Worm (Caenorhabditis elegans) whole organism, L4 larva: ENCODE data around the gene F54H12.2.
A peak's percentile ranks its signal among the peaks of the same experiment; 100 is the strongest.

ENCODE experiments used
- F49E8.2 ChIP-seq: sonication (generic microtip); optimal IDR thresholded peaks from 2 replicates; lab custom pipeline; 2016; ENCODE audit warnings: missing compliant biosample characterization, mild to moderate bottlenecking, missing genetic modification characterization, borderline replicate concordance
- T20F7.1 ChIP-seq: fragments of 200-800 bp; sonication (Bioruptor generic); optimal IDR thresholded peaks from 2 replicates; lab custom pipeline; 2018; ENCODE audit warnings: mild to moderate bottlenecking, missing genetic modification characterization, missing compliant biosample characterization
- T26A8.4 ChIP-seq: fragments of 200-800 bp; sonication (Bioruptor generic); IDR thresholded peaks from 2 replicates; pipeline ENCODE4 v1.3.6; 2022; ENCODE audit warnings: missing genetic modification characterization, missing compliant biosample characterization
- Y105C5A.15 ChIP-seq: fragments of 200-800 bp; sonication (Bioruptor generic); IDR thresholded peaks from 2 replicates; pipeline ENCODE4 v1.3.6; 2022; ENCODE audit warnings: missing genetic modification characterization, missing compliant biosample characterization
- ZK546.5 ChIP-seq, 2 experiments: sonication (generic microtip); optimal IDR thresholded peaks; 2 replicates each; lab custom pipeline; 2017; ENCODE audit warnings: missing biosample characterization in 2 of 2, missing genetic modification characterization in 2 of 2
- ama-1 ChIP-seq: fragments of 150-350 bp; optimal IDR thresholded peaks from 2 replicates; lab custom pipeline; 2014; ENCODE audit warnings: inconsistent platforms, mixed read lengths
- arid-1 ChIP-seq: fragments of 200-800 bp; sonication (Bioruptor generic); conservative IDR thresholded peaks from 2 replicates; pipeline ENCODE4 v1.3.6; 2022; ENCODE audit warnings: missing genetic modification reagents, missing genetic modification characterization, missing compliant biosample characterization
- attf-4 ChIP-seq: sonication (generic microtip); optimal IDR thresholded peaks from 3 replicates; lab custom pipeline; 2017; ENCODE audit warnings: missing biosample characterization, missing genetic modification characterization
- ceh-44 ChIP-seq: fragments of 200-800 bp; sonication (Bioruptor generic); IDR thresholded peaks from 2 replicates; pipeline ENCODE4 v1.3.6; 2022; ENCODE audit warnings: missing genetic modification reagents, missing genetic modification characterization, missing compliant biosample characterization
- ctbp-1 ChIP-seq: fragments of 200-800 bp; sonication (Bioruptor generic); IDR thresholded peaks from 2 replicates; pipeline ENCODE4 v1.3.6; 2022; ENCODE audit warnings: missing genetic modification reagents, missing genetic modification characterization, missing compliant biosample characterization
- daf-19 ChIP-seq: fragments of 200-800 bp; sonication (Bioruptor generic); conservative IDR thresholded peaks from 2 replicates; pipeline ENCODE4 v1.3.6; 2022; ENCODE audit warnings: missing genetic modification characterization, missing compliant biosample characterization
- dmd-6 ChIP-seq: fragments of 200-800 bp; sonication (Bioruptor generic); IDR thresholded peaks from 2 replicates; pipeline ENCODE4 v1.3.6; 2022; ENCODE audit warnings: missing genetic modification reagents, missing genetic modification characterization, missing compliant biosample characterization
- dmd-8 ChIP-seq: fragments of 200-800 bp; sonication (Bioruptor generic); IDR thresholded peaks from 2 replicates; pipeline ENCODE4 v1.3.6; 2022; ENCODE audit warnings: missing genetic modification characterization, missing compliant biosample characterization
- dmd-9 ChIP-seq: fragments of 200-800 bp; sonication (Bioruptor generic); IDR thresholded peaks from 2 replicates; pipeline ENCODE4 v1.3.6; 2022; ENCODE audit warnings: missing genetic modification reagents, missing genetic modification characterization, missing compliant biosample characterization
- egl-43 ChIP-seq: fragments of 200-800 bp; sonication (Bioruptor generic); IDR thresholded peaks from 2 replicates; pipeline ENCODE4 v1.3.6; 2022; ENCODE audit warnings: missing genetic modification reagents, missing genetic modification characterization, missing compliant biosample characterization
- hif-1 ChIP-seq, 2 experiments: sonication (generic microtip); optimal IDR thresholded peaks; 2 replicates each; lab custom pipeline; 2016 to 2017; ENCODE audit warnings: missing compliant biosample characterization in 2 of 2, missing genetic modification characterization in 2 of 2, missing genetic modification reagents in 2 of 2, missing genotype in 2 of 2, mild to moderate bottlenecking in 1 of 2
- hlh-11 ChIP-seq: fragments of 200-800 bp; sonication (Bioruptor generic); optimal IDR thresholded peaks from 2 replicates; lab custom pipeline; 2018; ENCODE audit warnings: mild to moderate bottlenecking, missing genetic modification characterization, missing compliant biosample characterization
- hlh-30 ChIP-seq: sonication (generic microtip); optimal IDR thresholded peaks from 2 replicates; lab custom pipeline; 2017; ENCODE audit warnings: antibody characterized with exemption, mild to moderate bottlenecking, missing genetic modification characterization, missing compliant biosample characterization; ENCODE audit not compliant: insufficient read depth
- lin-13 ChIP-seq: fragments of 150-350 bp; optimal IDR thresholded peaks from 2 replicates; lab custom pipeline; 2014; ENCODE audit warnings: missing biosample characterization, missing genetic modification reagents, missing genetic modification characterization
- lin-38 ChIP-seq: fragments of 200-800 bp; sonication (Bioruptor generic); IDR thresholded peaks from 2 replicates; pipeline ENCODE4 v1.3.6; 2022; ENCODE audit warnings: missing genetic modification reagents, missing genetic modification characterization, missing compliant biosample characterization
- lin-39 ChIP-seq: fragments of 150-350 bp; optimal IDR thresholded peaks from 2 replicates; lab custom pipeline; 2014; ENCODE audit warnings: missing biosample characterization, missing genetic modification reagents, missing genetic modification characterization
- lir-3 ChIP-seq: sonication (generic microtip); optimal IDR thresholded peaks from 2 replicates; lab custom pipeline; 2016; ENCODE audit warnings: mild to moderate bottlenecking, missing genetic modification characterization, missing compliant biosample characterization
- lsy-2 ChIP-seq, 2 experiments: fragments of 150-350 bp in 1 of 2; sonication (generic microtip) in 1 of 2; optimal IDR thresholded peaks; 2 replicates each; lab custom pipeline; 2014 to 2017; ENCODE audit warnings: missing biosample characterization in 2 of 2, missing genetic modification characterization in 2 of 2
- madf-5 ChIP-seq, 2 experiments: fragments of 200-800 bp; sonication (Bioruptor generic); IDR thresholded peaks; 2 replicates each; pipeline ENCODE4 v1.3.6; 2022; ENCODE audit warnings: missing compliant biosample characterization in 2 of 2, missing genetic modification characterization in 2 of 2
- madf-9 ChIP-seq: fragments of 200-800 bp; sonication (Bioruptor generic); conservative IDR thresholded peaks from 2 replicates; pipeline ENCODE4 v1.3.6; 2022; ENCODE audit warnings: missing genetic modification reagents, missing genetic modification characterization, missing compliant biosample characterization
- mdl-1 ChIP-seq, 2 experiments: fragments of 150-350 bp in 1 of 2; sonication (generic microtip) in 1 of 2; optimal IDR thresholded peaks; 2 replicates each; lab custom pipeline; 2014 to 2017; ENCODE audit warnings: missing biosample characterization in 2 of 2, missing genetic modification characterization in 2 of 2
- mdt-29 ChIP-seq: fragments of 200-800 bp; sonication (Bioruptor generic); IDR thresholded peaks from 2 replicates; pipeline ENCODE4 v1.3.6; 2022; ENCODE audit warnings: missing genetic modification reagents, missing genetic modification characterization, missing compliant biosample characterization
- mep-1 ChIP-seq: fragments of 150-350 bp; sonication (generic microtip); optimal IDR thresholded peaks from 3 replicates; lab custom pipeline; 2014; ENCODE audit warnings: missing biosample characterization, missing genetic modification characterization
- mes-2 ChIP-seq: sonication (generic microtip); optimal IDR thresholded peaks from 2 replicates; lab custom pipeline; 2016; ENCODE audit warnings: missing genotype, mild to moderate bottlenecking, missing genetic modification characterization, missing compliant biosample characterization; ENCODE audit not compliant: poor library complexity, severe bottlenecking
- nhr-102 ChIP-seq: sonication (generic microtip); optimal IDR thresholded peaks from 2 replicates; lab custom pipeline; 2016; ENCODE audit warnings: mild to moderate bottlenecking, missing genetic modification characterization, moderate library complexity, missing compliant biosample characterization
- nhr-111 ChIP-seq: fragments of 200-800 bp; sonication (Bioruptor generic); optimal IDR thresholded peaks from 2 replicates; lab custom pipeline; 2018; ENCODE audit warnings: mild to moderate bottlenecking, missing genetic modification characterization, missing compliant biosample characterization
- nhr-237 ChIP-seq: sonication (generic microtip); optimal IDR thresholded peaks from 2 replicates; lab custom pipeline; 2017; ENCODE audit warnings: missing biosample characterization, missing genetic modification characterization
- nhr-28 ChIP-seq: fragments of 150-350 bp; optimal IDR thresholded peaks from 2 replicates; lab custom pipeline; 2014; ENCODE audit warnings: missing biosample characterization, missing genetic modification characterization
- nhr-42 ChIP-seq: fragments of 200-800 bp; sonication (Bioruptor generic); IDR thresholded peaks from 2 replicates; pipeline ENCODE4 v1.3.6; 2022; ENCODE audit warnings: missing genetic modification characterization, missing compliant biosample characterization
- nhr-6 ChIP-seq: fragments of 150-350 bp; optimal IDR thresholded peaks from 2 replicates; lab custom pipeline; 2014; ENCODE audit warnings: missing biosample characterization, missing genetic modification characterization
- nhr-77 ChIP-seq: fragments of 150-350 bp; optimal IDR thresholded peaks from 2 replicates; lab custom pipeline; 2014; ENCODE audit warnings: missing biosample characterization, missing genetic modification characterization
- pha-4 ChIP-seq, 2 experiments: fragments of 150-350 bp in 1 of 2; fragments of 200-800 bp in 1 of 2; sonication (Bioruptor generic) in 1 of 2; IDR thresholded peaks in 1 of 2; optimal IDR thresholded peaks in 1 of 2; 2 replicates each; pipeline versions ENCODE4 v1.3.6 to Lab custom; 2014 to 2022; ENCODE audit warnings: missing genetic modification characterization in 2 of 2, missing genetic modification reagents in 2 of 2, missing biosample characterization in 1 of 2, missing compliant biosample characterization in 1 of 2
- php-3 ChIP-seq: fragments of 200-800 bp; sonication (Bioruptor generic); IDR thresholded peaks from 2 replicates; pipeline ENCODE4 v1.3.6; 2022; ENCODE audit warnings: missing genetic modification reagents, missing genetic modification characterization, missing compliant biosample characterization
- pqm-1 ChIP-seq: sonication (generic microtip); optimal IDR thresholded peaks from 2 replicates; lab custom pipeline; 2017; ENCODE audit warnings: missing biosample characterization, missing genetic modification characterization
- skn-1 ChIP-seq: fragments of 150-350 bp; optimal IDR thresholded peaks from 2 replicates; lab custom pipeline; 2014; ENCODE audit warnings: missing biosample characterization, missing genetic modification characterization
- snpc-1.2 ChIP-seq: fragments of 200-800 bp; sonication (Bioruptor generic); IDR thresholded peaks from 2 replicates; pipeline ENCODE4 v1.3.6; 2022; ENCODE audit warnings: missing genetic modification reagents, missing genetic modification characterization, missing compliant biosample characterization
- tag-97 ChIP-seq: fragments of 200-800 bp; sonication (Bioruptor generic); IDR thresholded peaks from 2 replicates; pipeline ENCODE4 v1.3.6; 2022; ENCODE audit warnings: missing genetic modification characterization, missing compliant biosample characterization
- tra-1 ChIP-seq: fragments of 200-800 bp; sonication (Bioruptor generic); IDR thresholded peaks from 2 replicates; pipeline ENCODE4 v1.3.6; 2022; ENCODE audit warnings: missing genetic modification reagents, missing genetic modification characterization, missing compliant biosample characterization
- unc-39 ChIP-seq: sonication (generic microtip); optimal IDR thresholded peaks from 2 replicates; lab custom pipeline; 2017; ENCODE audit warnings: missing biosample characterization, missing genetic modification characterization
- vab-7 ChIP-seq: fragments of 200-800 bp; sonication (Bioruptor generic); IDR thresholded peaks from 2 replicates; pipeline ENCODE4 v1.3.6; 2022; ENCODE audit warnings: missing genetic modification reagents, missing genetic modification characterization, missing compliant biosample characterization
- zag-1 ChIP-seq: fragments of 150-350 bp; optimal IDR thresholded peaks from 2 replicates; lab custom pipeline; 2014; ENCODE audit warnings: missing biosample characterization, missing genetic modification characterization
- zip-2 ChIP-seq: fragments of 150-350 bp; optimal IDR thresholded peaks from 2 replicates; lab custom pipeline; 2014; ENCODE audit warnings: missing biosample characterization, missing genetic modification characterization
- ztf-7 ChIP-seq: fragments of 150-350 bp; optimal IDR thresholded peaks from 2 replicates; lab custom pipeline; 2014; ENCODE audit warnings: missing biosample characterization, missing genetic modification characterization

Gene F54H12.2

ce11 chrIII:7973968-7974607 lies 9.7 kb downstream of the F54H12.2 start (continued):
- TF ChIP-seq hlh-30 (tag; lab: Kevin White, UChicago) (peak; percentile 68), lin-13 (GFP tag; lab: Kevin White, UChicago) (peak; percentile 12), nhr-111 (no peak), tag-97 (GFP tag; lab: Robert Waterston, UW) (no peak), dmd-6 (GFP tag; lab: Robert Waterston, UW) (peak; percentile 32; the same call in 1 of the 2 replicates), arid-1 (GFP tag; lab: Robert Waterston, UW) (0 out of 2 replicates have a peak, but pooled peaks have one; percentile 10), madf-5 (GFP tag; IDR thresholded peaks at IDR 0.05; lab: Robert Waterston, UW) (0 out of 4 replicates have a peak, but pooled peaks of 1 of the 2 experiments have one; percentile 38), nhr-237 (no peak), snpc-1.2 (GFP tag; lab: Robert Waterston, UW) (no peak), nhr-28 (tag; lab: Kevin White, UChicago) (peak; percentile 48), mep-1 (peak; percentile 65), mdl-1 (tag; optimal IDR thresholded peaks at IDR 0.05; lab: Kevin White, UChicago) (peak in 1 of 2 experiments; percentile 26), zip-2 (tag; lab: Kevin White, UChicago) (peak; percentile 2), unc-39 (no peak), ztf-7 (no peak), pha-4 (GFP tag; IDR thresholded peaks at IDR 0.05; lab: Robert Waterston, UW) (no peak), pha-4 (tag; optimal IDR thresholded peaks at IDR 0.05; lab: Kevin White, UChicago) (no peak), madf-9 (GFP tag; lab: Robert Waterston, UW) (no peak), attf-4 (tag; lab: Kevin White, UChicago) (no peak), dmd-8 (no peak), lin-38 (GFP tag; lab: Robert Waterston, UW) (0 out of 2 replicates have a peak, but pooled peaks have one; percentile 11), T20F7.1 (peak; percentile 17), nhr-6 (tag; lab: Kevin White, UChicago) (peak; percentile 16), ctbp-1 (GFP tag; lab: Robert Waterston, UW) (0 out of 2 replicates have a peak, but pooled peaks have one; percentile 7), lir-3 (tag; lab: Kevin White, UChicago) (no peak)
- TF ChIP-seq, all 104 proteins: peak for 21

- TF ChIP-seq daf-19 (no peak), nhr-102 (tag; lab: Kevin White, UChicago) (peak; percentile 71), ZK546.5 (tag; optimal IDR thresholded peaks at IDR 0.05; lab: Kevin White, UChicago) (no peak), pqm-1 (tag; lab: Kevin White, UChicago) (no peak), lin-39 (tag; lab: Kevin White, UChicago) (no peak), ama-1 (lab: Kevin White, UChicago) (peak; percentile 89), F49E8.2 (tag; lab: Kevin White, UChicago) (no peak), nhr-77 (tag; lab: Kevin White, UChicago) (peak; percentile 24), T26A8.4 (GFP tag; lab: Robert Waterston, UW) (0 out of 2 replicates have a peak, but pooled peaks have one; percentile 29), Y105C5A.15 (GFP tag; lab: Robert Waterston, UW) (no peak), mdt-29 (0 out of 2 replicates have a peak, but pooled peaks have one; percentile 12), mep-1 (peak; percentile 1), vab-7 (GFP tag; lab: Robert Waterston, UW) (0 out of 2 replicates have a peak, but pooled peaks have one; percentile 23), php-3 (GFP tag; lab: Robert Waterston, UW) (0 out of 2 replicates have a peak, but pooled peaks have one; percentile 29), dmd-9 (GFP tag; lab: Robert Waterston, UW) (no peak), nhr-42 (GFP tag; lab: Robert Waterston, UW) (peak; percentile 67; the same call in 1 of the 2 replicates), tra-1 (GFP tag; lab: Robert Waterston, UW) (no peak), lsy-2 (tag; optimal IDR thresholded peaks at IDR 0.05; lab: Kevin White, UChicago) (peak; percentile 25 to 63), ceh-44 (no peak), mes-2 (peak; percentile 29), hif-1 (tag; optimal IDR thresholded peaks at IDR 0.05; lab: Kevin White, UChicago) (peak in 1 of 2 experiments; percentile 7), dmd-8 (0 out of 2 replicates have a peak, but pooled peaks have one; percentile 39), egl-43 (GFP tag; lab: Robert Waterston, UW) (peak; percentile 51; the same call in 1 of the 2 replicates), lin-38 (GFP tag; lab: Robert Waterston, UW) (peak; percentile 44; the same call in 1 of the 2 replicates), skn-1 (tag; lab: Kevin White, UChicago) (no peak), T20F7.1 (no peak), hlh-11 (peak; percentile 39), zag-1 (tag; lab: Kevin White, UChicago) (no peak)
Observed at ce11 chrIII:7977224-7977623, 12.8 kb downstream of the F54H12.2 start.
